Fruit fly (Drosophila melanogaster) whole organism, adult: ENCODE measurements around the gene AttD.

ENCODE experiments used
- CG11617 ChIP-seq: fragments of 200-800 bp; sonication (Bioruptor generic); optimal IDR thresholded peaks from 2 replicates; lab custom pipeline; 2017; ENCODE audit warnings: mild to moderate bottlenecking, missing biosample characterization, missing genetic modification reagents, missing genetic modification characterization
- CG12768 ChIP-seq: fragments of 200-800 bp; sonication (Bioruptor generic); optimal IDR thresholded peaks from 2 replicates; lab custom pipeline; 2017; ENCODE audit warnings: missing biosample characterization, missing genetic modification characterization, mild to moderate bottlenecking, moderate library complexity, missing genetic modification reagents
- CG14711 ChIP-seq: fragments of 200-800 bp; sonication (Bioruptor generic); optimal IDR thresholded peaks from 2 replicates; lab custom pipeline; 2018; ENCODE audit warnings: missing biosample characterization, mild to moderate bottlenecking, missing genetic modification characterization, moderate library complexity
- CG1620 ChIP-seq: fragments of 200-800 bp; sonication (Bioruptor generic); optimal IDR thresholded peaks from 2 replicates; lab custom pipeline; 2016; ENCODE audit warnings: missing biosample characterization, missing genetic modification characterization
- CG33017 ChIP-seq: fragments of 200-800 bp; sonication (Bioruptor generic); optimal IDR thresholded peaks from 2 replicates; lab custom pipeline; 2018; ENCODE audit warnings: missing biosample characterization, mild to moderate bottlenecking, missing genetic modification characterization, moderate library complexity
- CG5204 ChIP-seq: fragments of 200-800 bp; sonication (Bioruptor generic); optimal IDR thresholded peaks from 2 replicates; lab custom pipeline; 2016; ENCODE audit warnings: missing biosample characterization, missing genetic modification characterization
- CG7045 ChIP-seq: fragments of 200-800 bp; sonication (Bioruptor generic); optimal IDR thresholded peaks from 2 replicates; lab custom pipeline; 2017; ENCODE audit warnings: missing biosample characterization, mild to moderate bottlenecking, missing genetic modification characterization
- CG7101 ChIP-seq: fragments of 200-800 bp; sonication (Bioruptor generic); optimal IDR thresholded peaks from 2 replicates; lab custom pipeline; 2018; ENCODE audit warnings: missing biosample characterization, mild to moderate bottlenecking, missing genetic modification characterization, moderate library complexity
- Clk ChIP-seq: fragments of 200-800 bp; sonication (Bioruptor generic); optimal IDR thresholded peaks from 2 replicates; lab custom pipeline; 2017; ENCODE audit warnings: missing biosample characterization, missing genetic modification characterization
- Crg-1 ChIP-seq: fragments of 200-800 bp; sonication (Bioruptor generic); optimal IDR thresholded peaks from 2 replicates; lab custom pipeline; 2016; ENCODE audit warnings: missing biosample characterization, missing genetic modification characterization
- Hr96 ChIP-seq: fragments of 200-800 bp; sonication (Bioruptor generic); optimal IDR thresholded peaks from 2 replicates; lab custom pipeline; 2016; ENCODE audit warnings: missing biosample characterization, missing genetic modification characterization
- Mnt ChIP-seq: fragments of 200-800 bp; sonication (Bioruptor generic); optimal IDR thresholded peaks from 2 replicates; lab custom pipeline; 2016; ENCODE audit warnings: missing biosample characterization, mild to moderate bottlenecking, missing genetic modification characterization
- bab1 ChIP-seq: fragments of 200-800 bp; sonication (Bioruptor generic); optimal IDR thresholded peaks from 3 replicates; lab custom pipeline; 2019; ENCODE audit warnings: missing biosample characterization, mild to moderate bottlenecking, missing genetic modification characterization, moderate library complexity
- cic ChIP-seq: fragments of 200-800 bp; sonication (Bioruptor generic); optimal IDR thresholded peaks from 2 replicates; lab custom pipeline; 2017; ENCODE audit warnings: missing biosample characterization, mild to moderate bottlenecking, missing genetic modification characterization, moderate library complexity
- cnc ChIP-seq, 2 experiments: fragments of >200 bp; optimal IDR thresholded peaks; 2 replicates each; lab custom pipeline; 2017
- kay ChIP-seq: fragments of 200-800 bp; sonication (Bioruptor generic); peaks from one replicate; lab custom pipeline; 2016; ENCODE audit warnings: missing biosample characterization, missing genetic modification characterization, borderline replicate concordance
- ovo ChIP-seq: fragments of 200-800 bp; sonication (Bioruptor generic); optimal IDR thresholded peaks from 2 replicates; lab custom pipeline; 2016; ENCODE audit warnings: missing biosample characterization, missing genetic modification characterization
- pad ChIP-seq: fragments of 200-800 bp; sonication (Bioruptor generic); optimal IDR thresholded peaks from 3 replicates; lab custom pipeline; 2017; ENCODE audit warnings: missing biosample characterization, missing genetic modification characterization, mild to moderate bottlenecking, moderate library complexity, missing genetic modification reagents
- tj ChIP-seq: fragments of 200-800 bp; sonication (Bioruptor generic); optimal IDR thresholded peaks from 3 replicates; lab custom pipeline; 2017; ENCODE audit warnings: missing biosample characterization, mild to moderate bottlenecking, missing genetic modification characterization, moderate library complexity
- toe ChIP-seq: fragments of 200-800 bp; sonication (Bioruptor generic); optimal IDR thresholded peaks from 2 replicates; lab custom pipeline; 2016; ENCODE audit warnings: missing biosample characterization, missing genetic modification characterization

Gene AttD

DNA sequence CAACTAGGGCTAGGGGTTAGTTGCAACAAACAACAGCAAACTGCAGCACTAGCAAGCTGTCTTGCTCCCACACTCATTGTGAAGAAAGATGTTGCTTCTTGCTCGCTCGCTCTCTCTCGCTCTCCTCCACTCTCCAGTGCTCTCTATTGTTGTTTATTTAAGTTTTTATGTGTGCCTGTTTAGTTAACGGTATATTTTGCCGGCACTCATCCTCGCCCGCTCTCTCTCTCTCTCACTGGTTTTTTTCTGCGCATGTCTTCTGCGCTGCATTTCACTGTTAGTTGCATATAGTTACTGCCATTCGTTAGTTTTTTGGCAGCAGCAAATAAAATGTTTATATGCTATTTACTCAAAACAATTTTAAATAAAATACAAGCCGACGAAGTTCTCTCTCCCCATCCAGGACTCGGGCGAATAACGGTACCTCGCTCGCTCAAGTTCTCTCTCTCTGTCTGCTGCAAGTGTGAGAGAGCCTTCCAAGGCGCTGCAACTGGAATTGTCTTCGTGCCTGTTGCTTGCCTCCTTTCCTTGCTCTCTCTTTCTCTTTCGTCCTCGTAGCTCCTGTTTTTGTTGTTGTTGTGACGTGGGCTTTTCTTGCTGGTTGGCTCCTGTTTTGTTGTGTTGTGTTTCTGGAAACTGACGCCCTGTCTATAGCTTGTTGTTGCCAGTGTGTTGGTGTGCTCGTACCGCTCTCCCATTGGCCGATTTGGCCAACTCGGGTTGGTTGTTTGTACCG is 41.2 kb downstream of the AttD start:
- TF ChIP-seq CG11617 (GFP tag; lab: Kevin White, UChicago) (no peak), CG7045 (GFP tag; lab: Kevin White, UChicago) (no peak), CG33017 (tag; lab: Kevin White, UChicago) (no peak), cnc (optimal IDR thresholded peaks at IDR 0.05; lab: Kevin White, UChicago) (no peak), CG14711 (tag; lab: Kevin White, UChicago) (no peak), pad (GFP tag; lab: Kevin White, UChicago) (no peak), CG1620 (GFP tag; lab: Kevin White, UChicago) (no peak), CG12768 (GFP tag; lab: Kevin White, UChicago) (no peak), toe (GFP tag; lab: Kevin White, UChicago) (no peak), cic (GFP tag; lab: Kevin White, UChicago) (no peak), kay (GFP tag; lab: Kevin White, UChicago) (no peak), CG7101 (tag; lab: Kevin White, UChicago) (no peak), Crg-1 (GFP tag; lab: Kevin White, UChicago) (no peak), Clk (GFP tag; lab: Kevin White, UChicago) (no peak)

- no peak for TF ChIP-seq Hr96 (GFP tag; lab: Kevin White, UChicago)
- no peak for TF ChIP-seq toe (GFP tag; lab: Kevin White, UChicago)
- TF ChIP-seq cnc (optimal IDR thresholded peaks at IDR 0.05; lab: Kevin White, UChicago), result no peak
- no peak for TF ChIP-seq CG5204 (GFP tag; lab: Kevin White, UChicago)
- no peak for TF ChIP-seq kay (GFP tag; lab: Kevin White, UChicago)
- TF ChIP-seq CG7101 (tag; lab: Kevin White, UChicago), result no peak
- TF ChIP-seq CG7045 (GFP tag; lab: Kevin White, UChicago), result no peak
- TF ChIP-seq bab1, result no peak
Observed at dm6 chr3R:17666797-17667156, 41.7 kb downstream of the AttD start.

DNA sequence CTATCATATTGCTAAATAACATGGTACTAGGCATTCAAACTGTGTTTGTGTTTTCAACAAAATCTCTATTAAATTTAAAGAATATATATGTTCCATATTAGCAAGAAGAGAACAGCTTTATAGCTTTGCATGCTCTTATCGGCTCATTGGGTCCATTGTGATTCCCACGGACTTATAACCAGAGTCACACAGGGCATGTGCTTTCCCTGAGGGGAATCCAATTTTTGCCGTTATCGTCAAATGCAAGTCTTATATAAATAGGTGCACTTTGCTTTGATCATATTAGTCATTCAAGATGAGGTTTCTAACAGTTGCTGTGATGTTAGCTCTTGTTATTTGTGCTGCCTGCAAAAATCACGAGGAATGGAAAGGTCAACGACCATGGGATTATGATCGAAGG is 42.2 kb downstream of the AttD start, which contains the start of gene CG45045:
Gene CG45045, plus strand, starts transcription at position 294 of the 400 bp plus-strand sequence.
- TF ChIP-seq ovo (GFP tag; lab: Kevin White, UChicago) (no peak), cnc (optimal IDR thresholded peaks at IDR 0.05; lab: Kevin White, UChicago) (no peak), CG14711 (tag; lab: Kevin White, UChicago) (no peak), CG5204 (GFP tag; lab: Kevin White, UChicago) (no peak), CG7101 (tag; lab: Kevin White, UChicago) (no peak), kay (GFP tag; lab: Kevin White, UChicago) (no peak), CG1620 (GFP tag; lab: Kevin White, UChicago) (no peak), bab1 (no peak), toe (GFP tag; lab: Kevin White, UChicago) (no peak), pad (GFP tag; lab: Kevin White, UChicago) (no peak), CG11617 (GFP tag; lab: Kevin White, UChicago) (no peak), Mnt (GFP tag; lab: Kevin White, UChicago) (no peak), CG12768 (GFP tag; lab: Kevin White, UChicago) (no peak), CG7045 (GFP tag; lab: Kevin White, UChicago) (no peak), cic (GFP tag; lab: Kevin White, UChicago) (no peak), Hr96 (GFP tag; lab: Kevin White, UChicago) (no peak), tj (GFP tag; lab: Kevin White, UChicago) (no peak), Clk (GFP tag; lab: Kevin White, UChicago) (no peak), CG33017 (tag; lab: Kevin White, UChicago) (no peak), Crg-1 (GFP tag; lab: Kevin White, UChicago) (no peak)

- TF ChIP-seq Crg-1 (GFP tag; lab: Kevin White, UChicago) (no peak), bab1 (peak; percentile 14), kay (GFP tag; lab: Kevin White, UChicago) (no peak), tj (GFP tag; lab: Kevin White, UChicago) (peak; percentile 87)
Observed at dm6 chr3R:17667987-17668386, 42.9 kb downstream of the AttD start.

DNA sequence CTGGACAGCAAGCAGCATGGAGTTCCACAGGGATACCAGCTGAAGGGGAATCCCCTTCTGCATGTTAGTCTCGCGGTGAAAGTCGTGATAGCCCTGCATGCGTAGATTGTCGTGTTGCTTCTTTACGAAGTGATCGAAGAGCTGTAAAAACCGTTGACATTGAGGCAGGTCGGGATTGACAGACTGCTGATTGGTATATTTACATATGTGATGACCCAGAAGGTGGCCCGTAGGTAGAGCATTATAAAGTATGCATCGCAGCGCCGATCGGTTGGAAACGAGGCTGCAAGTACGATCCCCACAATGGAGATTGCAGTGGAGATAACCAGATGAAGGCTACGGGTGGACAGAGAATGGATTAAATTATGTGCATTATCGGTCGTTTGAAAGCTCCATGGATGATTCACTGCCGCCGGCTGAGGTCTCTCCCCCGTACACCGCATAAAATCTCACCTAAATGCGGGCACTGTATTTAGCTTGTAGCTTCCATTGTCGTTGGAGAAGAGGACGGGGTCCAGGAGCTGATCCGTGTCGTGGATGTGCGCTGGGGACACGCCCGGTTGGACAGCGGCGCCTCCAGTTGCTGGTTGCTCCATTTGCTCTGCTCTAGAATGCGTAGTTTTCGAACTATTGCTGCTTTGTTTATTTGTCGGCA is 45.3 kb downstream of the AttD start:
- TF ChIP-seq CG7045 (GFP tag; lab: Kevin White, UChicago) (no peak), ovo (GFP tag; lab: Kevin White, UChicago) (no peak), CG12768 (GFP tag; lab: Kevin White, UChicago) (no peak), CG5204 (GFP tag; lab: Kevin White, UChicago) (no peak), toe (GFP tag; lab: Kevin White, UChicago) (no peak), CG11617 (GFP tag; lab: Kevin White, UChicago) (no peak), Crg-1 (GFP tag; lab: Kevin White, UChicago) (no peak), Mnt (GFP tag; lab: Kevin White, UChicago) (no peak), CG33017 (tag; lab: Kevin White, UChicago) (no peak), Hr96 (GFP tag; lab: Kevin White, UChicago) (no peak), CG1620 (GFP tag; lab: Kevin White, UChicago) (no peak), bab1 (no peak), kay (GFP tag; lab: Kevin White, UChicago) (peak; percentile 99), CG14711 (tag; lab: Kevin White, UChicago) (no peak), cic (GFP tag; lab: Kevin White, UChicago) (peak; percentile 37), CG7101 (tag; lab: Kevin White, UChicago) (no peak), Clk (GFP tag; lab: Kevin White, UChicago) (no peak), pad (GFP tag; lab: Kevin White, UChicago) (no peak), tj (GFP tag; lab: Kevin White, UChicago) (peak; percentile 67), cnc (optimal IDR thresholded peaks at IDR 0.05; lab: Kevin White, UChicago) (no peak)
